Fruit fly (Drosophila melanogaster) whole organism, embryonic: ENCODE results near the gene NijC.

Source experiments
- Adf1 ChIP-seq: fragments of 200-800 bp; sonication (Bioruptor generic); IDR thresholded peaks from 2 replicates; pipeline ENCODE4 v1.3.6; 2022; ENCODE audit warnings: missing biosample characterization, missing genetic modification characterization
- Antp ChIP-seq: fragments of 200-800 bp; sonication (Bioruptor generic); optimal IDR thresholded peaks from 3 replicates; lab custom pipeline; 2016; ENCODE audit warnings: missing biosample characterization, missing genetic modification characterization
- Awh ChIP-seq: fragments of 200-800 bp; sonication (Bioruptor generic); IDR thresholded peaks from 2 replicates; pipeline ENCODE4, ENCODE4 v1.3.6; 2022; ENCODE audit warnings: missing biosample characterization, missing genetic modification characterization
- B-H1 ChIP-seq: fragments of 200-800 bp; sonication (Bioruptor generic); IDR thresholded peaks from 3 replicates; pipeline ENCODE4 v1.3.6; 2022; ENCODE audit warnings: missing biosample characterization, missing genetic modification characterization
- C15 ChIP-seq: fragments of 200-800 bp; sonication (Bioruptor generic); IDR thresholded peaks from 3 replicates; pipeline ENCODE4 v1.3.6; 2022; ENCODE audit warnings: missing biosample characterization, missing genetic modification characterization
- CG1024 ChIP-seq: fragments of 200-800 bp; sonication (Bioruptor generic); IDR thresholded peaks from 2 replicates; pipeline ENCODE4 v1.3.6; 2022; ENCODE audit warnings: missing biosample characterization, missing genetic modification characterization
- CG11085 ChIP-seq: fragments of 200-800 bp; sonication (Bioruptor generic); IDR thresholded peaks from 2 replicates; pipeline ENCODE4 v1.3.6; 2022; ENCODE audit warnings: missing biosample characterization, missing genetic modification characterization
- CG12744 ChIP-seq: fragments of 200-800 bp; sonication (Bioruptor generic); optimal IDR thresholded peaks from 2 replicates; lab custom pipeline; 2016; ENCODE audit warnings: missing biosample characterization, missing genetic modification characterization
- CG14667 ChIP-seq: fragments of 200-800 bp; sonication (Bioruptor generic); IDR thresholded peaks from 2 replicates; pipeline ENCODE4 v1.3.6; 2022; ENCODE audit warnings: missing biosample characterization, missing genetic modification characterization
- CG16863 ChIP-seq: fragments of 200-800 bp; sonication (Bioruptor generic); optimal IDR thresholded peaks from 3 replicates; lab custom pipeline; 2016; ENCODE audit warnings: missing biosample characterization, missing genetic modification characterization
- CG17568 ChIP-seq: fragments of 200-800 bp; sonication (Bioruptor generic); optimal IDR thresholded peaks from 2 replicates; lab custom pipeline; 2018; ENCODE audit warnings: missing biosample characterization, mild to moderate bottlenecking, missing genetic modification characterization, moderate library complexity
- CG3065 ChIP-seq: fragments of 200-800 bp; sonication (Bioruptor generic); optimal IDR thresholded peaks from 2 replicates; lab custom pipeline; 2016; ENCODE audit warnings: missing biosample characterization, missing genetic modification characterization
- CG31388 ChIP-seq: fragments of 200-800 bp; sonication (Bioruptor generic); optimal IDR thresholded peaks from 2 replicates; lab custom pipeline; 2016; ENCODE audit warnings: missing biosample characterization, missing genetic modification characterization
- CG3847 ChIP-seq: fragments of 200-800 bp; sonication (Bioruptor generic); IDR thresholded peaks from 2 replicates; pipeline ENCODE4 v1.3.6; 2022; ENCODE audit warnings: missing biosample characterization, missing genetic modification characterization
- CG4328 ChIP-seq: fragments of 200-800 bp; sonication (Bioruptor generic); optimal IDR thresholded peaks from 3 replicates; lab custom pipeline; 2017; ENCODE audit warnings: missing biosample characterization, missing genetic modification reagents, missing genetic modification characterization
- CG4424 ChIP-seq: fragments of 200-800 bp; sonication (Bioruptor generic); optimal IDR thresholded peaks from 3 replicates; lab custom pipeline; 2016; ENCODE audit warnings: missing biosample characterization, missing genetic modification characterization
- CG4854 ChIP-seq: fragments of 200-800 bp; sonication (Bioruptor generic); optimal IDR thresholded peaks from 2 replicates; lab custom pipeline; 2016; ENCODE audit warnings: missing biosample characterization, missing genetic modification characterization, inconsistent platforms
- CG6254 ChIP-seq: fragments of 200-800 bp; sonication (Bioruptor generic); optimal IDR thresholded peaks from 3 replicates; lab custom pipeline; 2017; ENCODE audit warnings: mild to moderate bottlenecking, missing biosample characterization, missing genetic modification reagents, missing genetic modification characterization
- CG7372 ChIP-seq: fragments of 200-800 bp; sonication (Bioruptor generic); IDR thresholded peaks from 2 replicates; pipeline ENCODE4 v1.3.6; 2022; ENCODE audit warnings: missing biosample characterization, missing genetic modification characterization
- CG7556 ChIP-seq: fragments of 200-800 bp; sonication (Bioruptor generic); optimal IDR thresholded peaks from 2 replicates; lab custom pipeline; 2017; ENCODE audit warnings: missing biosample characterization, mild to moderate bottlenecking, missing genetic modification characterization
- CG8290 ChIP-seq, 3 experiments: fragments of 200-800 bp; sonication (Bioruptor generic); optimal IDR thresholded peaks; 2 replicates each; lab custom pipeline; 2016 to 2019; ENCODE audit warnings: missing biosample characterization in 3 of 3, missing genetic modification characterization in 3 of 3, mild to moderate bottlenecking in 2 of 3, moderate library complexity in 1 of 3
- Dref ChIP-seq: fragments of 200-800 bp; sonication (Bioruptor generic); IDR thresholded peaks from 2 replicates; pipeline ENCODE4 v1.3.6; 2022; ENCODE audit warnings: missing biosample characterization, missing genetic modification characterization
- Fer1 ChIP-seq: fragments of 200-800 bp; sonication (Bioruptor generic); optimal IDR thresholded peaks from 2 replicates; lab custom pipeline; 2017; ENCODE audit warnings: missing biosample characterization, mild to moderate bottlenecking, missing genetic modification characterization
- H15 ChIP-seq: fragments of 200-800 bp; sonication (Bioruptor generic); IDR thresholded peaks from 3 replicates; pipeline ENCODE4 v1.3.6; 2022; ENCODE audit warnings: missing biosample characterization, missing genetic modification characterization
- HmgZ ChIP-seq: fragments of 200-800 bp; sonication (Bioruptor generic); optimal IDR thresholded peaks from 2 replicates; lab custom pipeline; 2018; ENCODE audit warnings: missing biosample characterization, mild to moderate bottlenecking, missing genetic modification characterization
- Hr3 ChIP-seq: fragments of 200-800 bp; sonication (Bioruptor generic); optimal IDR thresholded peaks from 3 replicates; lab custom pipeline; 2016; ENCODE audit warnings: missing biosample characterization, missing genetic modification characterization
- Hr51 ChIP-seq, 2 experiments: fragments of 200-800 bp; sonication (Bioruptor generic); optimal IDR thresholded peaks; 2 replicates in 1 of 2; 3 replicates in 1 of 2; lab custom pipeline; 2016 to 2018; ENCODE audit warnings: missing biosample characterization in 2 of 2, missing genetic modification characterization in 2 of 2, mild to moderate bottlenecking in 1 of 2, moderate library complexity in 1 of 2
- Hsf ChIP-seq: fragments of 200-800 bp; sonication (Bioruptor generic); optimal IDR thresholded peaks from 3 replicates; lab custom pipeline; 2016; ENCODE audit warnings: missing biosample characterization, missing genetic modification characterization
- Nf-YB ChIP-seq: fragments of 200-800 bp; sonication (Bioruptor generic); optimal IDR thresholded peaks from 3 replicates; lab custom pipeline; 2019; ENCODE audit warnings: missing biosample characterization, mild to moderate bottlenecking, missing genetic modification characterization, moderate library complexity
- Rfx ChIP-seq: fragments of 200-800 bp; sonication (Bioruptor generic); IDR thresholded peaks from 2 replicates; pipeline ENCODE4 v1.3.6; 2022; ENCODE audit warnings: missing biosample characterization, missing genetic modification characterization
- Side ChIP-seq: fragments of 200-800 bp; sonication (Bioruptor generic); optimal IDR thresholded peaks from 2 replicates; lab custom pipeline; 2016; ENCODE audit warnings: missing biosample characterization, missing genetic modification characterization
- Tbp ChIP-seq: fragments of >200 bp; optimal IDR thresholded peaks from 2 replicates; lab custom pipeline; 2018; ENCODE audit warnings: missing biosample characterization, missing genetic modification characterization
- YL-1 ChIP-seq: fragments of 200-800 bp; sonication (Bioruptor generic); optimal IDR thresholded peaks from 3 replicates; lab custom pipeline; 2017; ENCODE audit warnings: missing biosample characterization, mild to moderate bottlenecking, missing genetic modification characterization
- cas ChIP-seq: fragments of 200-800 bp; sonication (Bioruptor generic); IDR thresholded peaks from 2 replicates; pipeline ENCODE4 v1.3.6; 2022; ENCODE audit warnings: missing biosample characterization, missing genetic modification characterization
- corto ChIP-seq: fragments of 200-800 bp; sonication (Bioruptor generic); optimal IDR thresholded peaks from 2 replicates; lab custom pipeline; 2016; ENCODE audit warnings: missing biosample characterization, mild to moderate bottlenecking, missing genetic modification characterization, moderate library complexity
- dimm ChIP-seq: fragments of 200-800 bp; sonication (Bioruptor generic); IDR thresholded peaks from 2 replicates; pipeline ENCODE4 v1.3.6; 2022; ENCODE audit warnings: missing biosample characterization, missing genetic modification characterization
- esg ChIP-seq: fragments of 200-800 bp; sonication (Bioruptor generic); conservative IDR thresholded peaks from 2 replicates; pipeline ENCODE4 v1.3.6; 2022; ENCODE audit warnings: missing biosample characterization, missing genetic modification characterization
- eyg ChIP-seq: fragments of 200-800 bp; sonication (Bioruptor generic); optimal IDR thresholded peaks from 3 replicates; lab custom pipeline; 2016; ENCODE audit warnings: missing biosample characterization, missing genetic modification characterization
- fd64A ChIP-seq: fragments of 200-800 bp; sonication (Bioruptor generic); optimal IDR thresholded peaks from 3 replicates; lab custom pipeline; 2018; ENCODE audit warnings: missing biosample characterization, mild to moderate bottlenecking, missing genetic modification characterization
- grau ChIP-seq: fragments of 200-800 bp; optimal IDR thresholded peaks from 3 replicates; lab custom pipeline; 2019; ENCODE audit warnings: missing biosample characterization, mild to moderate bottlenecking, missing genetic modification characterization, moderate library complexity
- gro ChIP-seq: fragments of 200-800 bp; sonication (Bioruptor generic); optimal IDR thresholded peaks from 2 replicates; lab custom pipeline; 2016; ENCODE audit warnings: missing biosample characterization, missing genetic modification characterization
- gsb-n ChIP-seq: fragments of 200-800 bp; sonication (Bioruptor generic); optimal IDR thresholded peaks from 3 replicates; lab custom pipeline; 2018; ENCODE audit warnings: missing biosample characterization, mild to moderate bottlenecking, missing genetic modification characterization
- gt ChIP-seq: fragments of 200-800 bp; sonication (Bioruptor generic); IDR thresholded peaks from 2 replicates; pipeline ENCODE4 v1.3.6; 2022; ENCODE audit warnings: missing biosample characterization, missing genetic modification characterization
- ham ChIP-seq: fragments of 200-800 bp; sonication (Bioruptor generic); IDR thresholded peaks from 2 replicates; pipeline ENCODE4 v1.3.6; 2022; ENCODE audit warnings: missing biosample characterization, missing genetic modification characterization
- ind ChIP-seq: fragments of 200-800 bp; sonication (Bioruptor generic); optimal IDR thresholded peaks from 3 replicates; lab custom pipeline; 2016; ENCODE audit warnings: missing biosample characterization, missing genetic modification characterization
- kah ChIP-seq: fragments of 200-800 bp; sonication (Bioruptor generic); optimal IDR thresholded peaks from 2 replicates; lab custom pipeline; 2018; ENCODE audit warnings: missing biosample characterization, mild to moderate bottlenecking, missing genetic modification characterization
- knrl ChIP-seq: fragments of 200-800 bp; sonication (Bioruptor generic); IDR thresholded peaks from 3 replicates; pipeline ENCODE4 v1.3.6; 2022; ENCODE audit warnings: missing biosample characterization, missing genetic modification characterization; ENCODE audit not compliant: partially characterized antibody
- row ChIP-seq: fragments of 200-800 bp; sonication (Bioruptor generic); IDR thresholded peaks from 3 replicates; pipeline ENCODE4 v1.3.6; 2022; ENCODE audit warnings: missing biosample characterization, missing genetic modification characterization
- unc-4 ChIP-seq: fragments of 200-800 bp; sonication (Bioruptor generic); IDR thresholded peaks from 2 replicates; pipeline ENCODE4 v1.3.6; 2022; ENCODE audit warnings: missing biosample characterization, missing genetic modification characterization; ENCODE audit not compliant: partially characterized antibody
- usp ChIP-seq: fragments of >200 bp; optimal IDR thresholded peaks from 2 replicates; lab custom pipeline; 2017; ENCODE audit warnings: missing biosample characterization, missing genetic modification characterization
- yki ChIP-seq: fragments of >200 bp; optimal IDR thresholded peaks from 3 replicates; lab custom pipeline; 2018

The NijC gene

DNA sequence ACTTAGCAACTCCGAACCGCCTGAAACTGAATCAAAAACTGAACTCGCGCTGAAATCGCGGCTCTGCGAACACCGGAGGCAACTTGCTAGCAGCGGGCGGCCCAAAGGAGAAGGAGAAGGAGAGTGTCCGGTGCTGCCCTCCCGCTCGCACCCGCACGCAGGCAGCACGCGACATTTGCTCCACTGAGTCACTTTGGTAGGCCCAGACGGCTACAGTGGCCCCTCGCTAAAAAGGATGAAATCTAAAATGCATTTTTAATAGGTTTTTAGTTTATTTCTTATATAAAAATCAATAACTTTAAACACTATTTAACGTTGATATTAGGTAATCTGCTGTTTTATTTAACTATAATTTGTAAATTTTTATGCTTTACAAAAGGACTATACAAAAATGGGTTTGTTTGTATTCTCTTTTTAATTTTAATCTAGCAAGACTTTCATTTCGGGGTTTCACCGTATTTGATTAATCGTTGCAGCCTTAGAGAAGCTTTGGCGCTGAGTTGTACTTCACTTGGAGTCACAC lies 27.5 kb downstream of the NijC start, which contains the start of gene Men (continued):
- TF ChIP-seq kah (GFP tag; lab: Kevin White, UChicago) (peak; percentile 16), CG11085 (GFP tag; lab: Robert Waterston, UW) (no peak), usp (GFP tag; lab: Kevin White, UChicago) (no peak), CG4854 (GFP tag; lab: Kevin White, UChicago) (no peak), Hr3 (peak; percentile 34), eyg (GFP tag; lab: Kevin White, UChicago) (no peak), Awh (GFP tag; lab: Robert Waterston, UW) (0 out of 2 replicates have a peak, but pooled peaks have one; percentile 43), gro (no peak), unc-4 (GFP tag; lab: Robert Waterston, UW) (no peak), CG17568 (GFP tag; lab: Kevin White, UChicago) (no peak), YL-1 (GFP tag; lab: Kevin White, UChicago) (no peak), CG4328 (no peak), ham (no peak), Side (GFP tag; lab: Kevin White, UChicago) (no peak), HmgZ (peak; percentile 8), CG4424 (GFP tag; lab: Kevin White, UChicago) (peak; percentile 50), row (GFP tag; lab: Robert Waterston, UW) (peak; percentile 70), Dref (GFP tag; lab: Robert Waterston, UW) (no peak), grau (tag; lab: Kevin White, UChicago) (peak; percentile 91), dimm (GFP tag; lab: Robert Waterston, UW) (no peak), CG3847 (GFP tag; lab: Robert Waterston, UW) (no peak), CG3065 (GFP tag; lab: Kevin White, UChicago) (no peak), ind (GFP tag; lab: Kevin White, UChicago) (peak; percentile 55), CG14667 (no peak), CG31388 (GFP tag; lab: Kevin White, UChicago) (no peak), knrl (GFP tag; lab: Robert Waterston, UW) (no peak), CG1024 (no peak), fd64A (GFP tag; lab: Kevin White, UChicago) (no peak), Nf-YB (GFP tag; lab: Kevin White, UChicago) (peak; percentile 19), C15 (GFP tag; lab: Robert Waterston, UW) (no peak), CG6254 (no peak), gsb-n (tag; lab: Kevin White, UChicago) (peak; percentile 45), CG7556 (GFP tag; lab: Kevin White, UChicago) (peak; percentile 78), cas (GFP tag; lab: Robert Waterston, UW) (no peak), Rfx (peak; percentile 60), Tbp (GFP tag; lab: Kevin White, UChicago) (no peak), CG7372 (GFP tag; lab: Robert Waterston, UW) (peak; percentile 59), yki (lab: Kevin White, UChicago) (no peak), Adf1 (GFP tag; lab: Robert Waterston, UW) (peak; percentile 7; the same call in 1 of the 2 replicates), Hr51 (GFP tag; optimal IDR thresholded peaks at IDR 0.05; lab: Kevin White, UChicago) (peak in 1 of 2 experiments; percentile 88), CG16863 (GFP tag; lab: Kevin White, UChicago) (no peak), B-H1 (GFP tag; lab: Robert Waterston, UW) (0 out of 3 replicates have a peak, but pooled peaks have one; percentile 22), Antp (GFP tag; lab: Kevin White, UChicago) (no peak), CG8290 (GFP tag; optimal IDR thresholded peaks at IDR 0.05; lab: Kevin White, UChicago) (no peak), CG8290 (tag; optimal IDR thresholded peaks at IDR 0.05; lab: Kevin White, UChicago) (no peak), Hsf (no peak), gt (no peak), esg (GFP tag; lab: Robert Waterston, UW) (peak; percentile 41; the same call in 1 of the 2 replicates), CG12744 (no peak), H15 (GFP tag; lab: Robert Waterston, UW) (no peak), corto (GFP tag; lab: Kevin White, UChicago) (no peak), Fer1 (GFP tag; lab: Kevin White, UChicago) (peak; percentile 76)
